Worm (Caenorhabditis elegans): ENCODE results near the gene grl-8.

- no peak for TF ChIP-seq dpl-1 (GFP tag; optimal IDR thresholded peaks at IDR 0.05)
- TF ChIP-seq T26A5.8 (tag; optimal IDR thresholded peaks at IDR 0.05): no peak
- TF ChIP-seq Y56A3A.18 (GFP tag; IDR thresholded peaks at IDR 0.05): no peak
- TF ChIP-seq ceh-27 (GFP tag; optimal IDR thresholded peaks at IDR 0.05): no peak
- no peak for TF ChIP-seq ztf-6 (GFP tag; IDR thresholded peaks at IDR 0.05)
- no peak for TF ChIP-seq F22D6.2 (tag; optimal IDR thresholded peaks at IDR 0.05)
- TF ChIP-seq mcd-1 (GFP tag; IDR thresholded peaks at IDR 0.05): no peak
- TF ChIP-seq Y53G8AR.9 (GFP tag; conservative IDR thresholded peaks at IDR 0.05): no peak
- no peak for TF ChIP-seq F55B11.4 (tag; optimal IDR thresholded peaks at IDR 0.05; ENCODE audit: borderline replicate concordance, insufficient read depth)
- TF ChIP-seq ama-1 (optimal IDR thresholded peaks at IDR 0.05): no peak
- no peak for TF ChIP-seq ama-1 (GFP tag; optimal IDR thresholded peaks at IDR 0.05)
- no peak for TF ChIP-seq lin-54 (GFP tag; optimal IDR thresholded peaks at IDR 0.05)
These were observed 42.8 kb downstream of the grl-8 start for ce11 chrV:6690075-6690474.

Measured in whole organism, young adult.